Fruit fly (Drosophila melanogaster) whole organism, prepupa: Measurements from ENCODE around the gene CG14089.

Source experiments
- Blimp-1 ChIP-seq: fragments of 200-800 bp; sonication (Bioruptor generic); optimal IDR thresholded peaks from 3 replicates; lab custom pipeline; 2017; ENCODE audit warnings: missing biosample characterization, missing genetic modification characterization, mild to moderate bottlenecking, moderate library complexity, missing genetic modification reagents
- CG10631 ChIP-seq: fragments of 200-800 bp; sonication (Bioruptor generic); optimal IDR thresholded peaks from 2 replicates; lab custom pipeline; 2016; ENCODE audit warnings: missing biosample characterization, missing genetic modification characterization
- CG11294 ChIP-seq: fragments of 200-800 bp; sonication (Bioruptor generic); IDR thresholded peaks from 2 replicates; pipeline ENCODE4 v1.3.6; 2022; ENCODE audit warnings: missing biosample characterization, missing genetic modification characterization
- CG11902 ChIP-seq: fragments of 200-800 bp; sonication (Bioruptor generic); optimal IDR thresholded peaks from 3 replicates; lab custom pipeline; 2016; ENCODE audit warnings: missing biosample characterization, missing genetic modification characterization
- CG15336 ChIP-seq: fragments of 200-800 bp; sonication (Bioruptor generic); IDR thresholded peaks from 2 replicates; pipeline ENCODE4 v1.3.6; 2022; ENCODE audit warnings: missing biosample characterization, missing genetic modification characterization
- CG1621 ChIP-seq: fragments of 200-800 bp; sonication (Bioruptor generic); optimal IDR thresholded peaks from 3 replicates; lab custom pipeline; 2018; ENCODE audit warnings: missing biosample characterization, mild to moderate bottlenecking, missing genetic modification characterization
- CG16779 ChIP-seq: fragments of 200-800 bp; sonication (Bioruptor generic); optimal IDR thresholded peaks from 3 replicates; lab custom pipeline; 2017; ENCODE audit warnings: missing biosample characterization, mild to moderate bottlenecking, missing genetic modification characterization
- CG3032 ChIP-seq: fragments of 200-800 bp; optimal IDR thresholded peaks from 2 replicates; lab custom pipeline; 2019; ENCODE audit warnings: missing biosample characterization, mild to moderate bottlenecking, missing genetic modification characterization, moderate library complexity
- CG31627 ChIP-seq: fragments of 200-800 bp; sonication (Bioruptor generic); optimal IDR thresholded peaks from 3 replicates; lab custom pipeline; 2016; ENCODE audit warnings: missing biosample characterization, missing genetic modification characterization
- CG3919 ChIP-seq: fragments of 200-800 bp; sonication (Bioruptor generic); optimal IDR thresholded peaks from 3 replicates; lab custom pipeline; 2016; ENCODE audit warnings: missing biosample characterization, missing genetic modification characterization
- CG4318 ChIP-seq: fragments of 200-800 bp; sonication (Bioruptor generic); optimal IDR thresholded peaks from 3 replicates; lab custom pipeline; 2017; ENCODE audit warnings: missing biosample characterization, mild to moderate bottlenecking, missing genetic modification characterization
- CG6792 ChIP-seq: fragments of 200-800 bp; sonication (Bioruptor generic); optimal IDR thresholded peaks from 3 replicates; lab custom pipeline; 2016; ENCODE audit warnings: missing biosample characterization, missing genetic modification characterization
- CG6808 ChIP-seq: fragments of 200-800 bp; sonication (Bioruptor generic); optimal IDR thresholded peaks from 3 replicates; lab custom pipeline; 2017; ENCODE audit warnings: missing biosample characterization, missing genetic modification characterization, mild to moderate bottlenecking, moderate library complexity, missing genetic modification reagents
- CG6854 ChIP-seq: fragments of 200-800 bp; sonication (Bioruptor generic); optimal IDR thresholded peaks from 2 replicates; lab custom pipeline; 2017; ENCODE audit warnings: missing biosample characterization, mild to moderate bottlenecking, missing genetic modification characterization
- CG8119 ChIP-seq: fragments of 200-800 bp; sonication (Bioruptor generic); IDR thresholded peaks from 3 replicates; pipeline ENCODE4 v1.3.6; 2022; ENCODE audit warnings: missing biosample characterization, missing genetic modification characterization
- CG8319 ChIP-seq: fragments of 200-800 bp; sonication (Bioruptor generic); optimal IDR thresholded peaks from 3 replicates; lab custom pipeline; 2016; ENCODE audit warnings: missing biosample characterization, missing genetic modification characterization
- CG8632 ChIP-seq: fragments of 200-800 bp; sonication (Bioruptor generic); optimal IDR thresholded peaks from 3 replicates; lab custom pipeline; 2016; ENCODE audit warnings: missing biosample characterization, missing genetic modification characterization
- CG9139 ChIP-seq: fragments of 200-800 bp; sonication (Bioruptor generic); optimal IDR thresholded peaks from 3 replicates; lab custom pipeline; 2017; ENCODE audit warnings: missing biosample characterization, mild to moderate bottlenecking, missing genetic modification characterization
- Eip75B ChIP-seq: fragments of 200-800 bp; sonication (Bioruptor generic); optimal IDR thresholded peaks from 3 replicates; lab custom pipeline; 2016; ENCODE audit warnings: missing biosample characterization, missing genetic modification characterization
- Eip78C ChIP-seq: fragments of 200-800 bp; sonication (Bioruptor generic); peaks from one replicate; lab custom pipeline; 2016; ENCODE audit warnings: missing biosample characterization, missing genetic modification characterization
- Eip93F ChIP-seq: fragments of 200-800 bp; sonication (Bioruptor generic); optimal IDR thresholded peaks from 2 replicates; lab custom pipeline; 2016; ENCODE audit warnings: missing biosample characterization, mild to moderate bottlenecking, missing genetic modification characterization
- Ets96B ChIP-seq: fragments of 200-800 bp; optimal IDR thresholded peaks from 2 replicates; lab custom pipeline; 2019; ENCODE audit warnings: missing biosample characterization, mild to moderate bottlenecking, missing genetic modification characterization, moderate library complexity
- Hr38 ChIP-seq: sonication (Bioruptor generic); optimal IDR thresholded peaks from 2 replicates; lab custom pipeline; 2016; ENCODE audit warnings: missing biosample characterization, missing genetic modification characterization
- Hr39 ChIP-seq: fragments of 200-800 bp; sonication (Bioruptor generic); optimal IDR thresholded peaks from 2 replicates; lab custom pipeline; 2016; ENCODE audit warnings: missing biosample characterization, missing genetic modification characterization
- Hr4 ChIP-seq: fragments of 200-800 bp; sonication (Bioruptor generic); optimal IDR thresholded peaks from 3 replicates; lab custom pipeline; 2016; ENCODE audit warnings: missing biosample characterization, missing genetic modification characterization
- Lpt ChIP-seq: fragments of 200-800 bp; sonication (Bioruptor generic); optimal IDR thresholded peaks from 3 replicates; lab custom pipeline; 2016; ENCODE audit warnings: missing biosample characterization, missing genetic modification characterization
- Smox ChIP-seq: fragments of 200-800 bp; sonication (Bioruptor generic); optimal IDR thresholded peaks from 3 replicates; lab custom pipeline; 2016; ENCODE audit warnings: missing biosample characterization, missing genetic modification characterization
- Sox15 ChIP-seq: fragments of 200-800 bp; sonication (Bioruptor generic); optimal IDR thresholded peaks from 3 replicates; lab custom pipeline; 2016; ENCODE audit warnings: missing biosample characterization, missing genetic modification characterization
- achi ChIP-seq: fragments of 200-800 bp; sonication (Bioruptor generic); optimal IDR thresholded peaks from 3 replicates; lab custom pipeline; 2016; ENCODE audit warnings: missing biosample characterization, missing genetic modification characterization
- cyc ChIP-seq: fragments of 200-800 bp; sonication (Bioruptor generic); optimal IDR thresholded peaks from 3 replicates; lab custom pipeline; 2016; ENCODE audit warnings: missing biosample characterization, missing genetic modification characterization
- dac ChIP-seq: fragments of 200-800 bp; sonication (Bioruptor generic); optimal IDR thresholded peaks from 2 replicates; lab custom pipeline; 2017; ENCODE audit warnings: missing biosample characterization, mild to moderate bottlenecking, missing genetic modification characterization
- eg ChIP-seq: fragments of 200-800 bp; sonication (Bioruptor generic); IDR thresholded peaks from 3 replicates; pipeline ENCODE4 v1.3.6; 2022; ENCODE audit warnings: missing biosample characterization, missing genetic modification characterization
- fkh ChIP-seq: fragments of 200-800 bp; sonication (Bioruptor generic); optimal IDR thresholded peaks from 3 replicates; lab custom pipeline; 2017; ENCODE audit warnings: missing biosample characterization, mild to moderate bottlenecking, missing genetic modification characterization, moderate library complexity
- net ChIP-seq: fragments of 200-800 bp; sonication (Bioruptor generic); optimal IDR thresholded peaks from 3 replicates; lab custom pipeline; 2016; ENCODE audit warnings: missing biosample characterization, missing genetic modification characterization
- pdm3 ChIP-seq: fragments of 200-800 bp; sonication (Bioruptor generic); optimal IDR thresholded peaks from 3 replicates; lab custom pipeline; 2016; ENCODE audit warnings: missing biosample characterization, missing genetic modification characterization
- salr ChIP-seq, 2 experiments: fragments of 200-800 bp; sonication (Bioruptor generic); optimal IDR thresholded peaks; 3 replicates each; lab custom pipeline; 2016 to 2018; ENCODE audit warnings: missing biosample characterization in 2 of 2, missing genetic modification characterization in 2 of 2, mild to moderate bottlenecking in 1 of 2
- ss ChIP-seq, 2 experiments: fragments of 200-800 bp; sonication (Bioruptor generic); optimal IDR thresholded peaks; 2 replicates in 1 of 2; 3 replicates in 1 of 2; lab custom pipeline; 2017 to 2018; ENCODE audit warnings: mild to moderate bottlenecking in 2 of 2, missing biosample characterization in 2 of 2, missing genetic modification characterization in 2 of 2, moderate library complexity in 1 of 2
- svp ChIP-seq: fragments of 200-800 bp; sonication (Bioruptor generic); peaks from one replicate; lab custom pipeline; 2016; ENCODE audit warnings: missing biosample characterization, missing genetic modification characterization
- topi ChIP-seq: fragments of 200-800 bp; sonication (Bioruptor generic); optimal IDR thresholded peaks from 3 replicates; lab custom pipeline; 2016; ENCODE audit warnings: missing biosample characterization, missing genetic modification characterization
- vri ChIP-seq: fragments of 200-800 bp; sonication (Bioruptor generic); optimal IDR thresholded peaks from 3 replicates; lab custom pipeline; 2016; ENCODE audit warnings: missing biosample characterization, mild to moderate bottlenecking, missing genetic modification characterization

Gene CG14089

dm6 chr3L:19292440-19293175, 12.0 kb upstream of the CG14089 start, which contains the start of gene Gbs-76A (continued):
- peak; percentile 38 for TF ChIP-seq CG1621 (tag; lab: Kevin White, UChicago)
- peak; percentile 71 for TF ChIP-seq topi (GFP tag; lab: Kevin White, UChicago)
- peak; percentile 54 for TF ChIP-seq cyc
- TF ChIP-seq CG16779 = peak; percentile 81
- peak; percentile 92 for TF ChIP-seq Eip78C (GFP tag; lab: Kevin White, UChicago)
- peak; percentile 63 for TF ChIP-seq vri (GFP tag; lab: Kevin White, UChicago)
- TF ChIP-seq CG3032 (tag; lab: Kevin White, UChicago) = peak; percentile 90
- peak; percentile 79 for TF ChIP-seq CG6808 (GFP tag; lab: Kevin White, UChicago)
- TF ChIP-seq CG3919 = peak; percentile 80
- peak; percentile 87 for TF ChIP-seq achi
- TF ChIP-seq Lpt (GFP tag; lab: Kevin White, UChicago) = peak; percentile 85
- peak; percentile 80 for TF ChIP-seq CG6792 (GFP tag; lab: Kevin White, UChicago)
- no peak for TF ChIP-seq Hr38 (GFP tag; lab: Kevin White, UChicago)
- peak; percentile 60 to 80 for TF ChIP-seq salr (GFP tag; optimal IDR thresholded peaks at IDR 0.05; lab: Kevin White, UChicago)
- peak; percentile 89 for TF ChIP-seq eg
- peak; percentile 59 for TF ChIP-seq Smox (GFP tag; lab: Kevin White, UChicago)
- TF ChIP-seq CG11294 = peak; percentile 78
- peak; percentile 59 for TF ChIP-seq Hr39 (GFP tag; lab: Kevin White, UChicago)
- TF ChIP-seq Ets96B = peak; percentile 92
- peak; percentile 63 for TF ChIP-seq CG9139 (GFP tag; lab: Kevin White, UChicago)
- TF ChIP-seq CG10631 (GFP tag; lab: Kevin White, UChicago) = peak; percentile 87
- TF ChIP-seq CG6854 (GFP tag; lab: Kevin White, UChicago) = peak; percentile 41
- TF ChIP-seq CG8319 (GFP tag; lab: Kevin White, UChicago) = peak; percentile 75
- peak; percentile 70 for TF ChIP-seq net (GFP tag; lab: Kevin White, UChicago)
- TF ChIP-seq dac = peak; percentile 49
- TF ChIP-seq pdm3 = peak; percentile 67
- peak; percentile 80 to 84 for TF ChIP-seq ss (GFP tag; optimal IDR thresholded peaks at IDR 0.05; lab: Kevin White, UChicago)
- TF ChIP-seq Sox15 (GFP tag; lab: Kevin White, UChicago) = peak; percentile 26
- peak; percentile 93 for TF ChIP-seq CG8632 (GFP tag; lab: Kevin White, UChicago)
- TF ChIP-seq Eip75B (GFP tag; lab: Kevin White, UChicago) = peak; percentile 42
- TF ChIP-seq fkh = peak; percentile 88
- TF ChIP-seq CG8119 (GFP tag; lab: Robert Waterston, UW) = peak; percentile 96
- peak; percentile 88 for TF ChIP-seq CG4318
- TF ChIP-seq CG15336 (GFP tag; lab: Robert Waterston, UW) = peak; percentile 94
- peak; percentile 81 for TF ChIP-seq Hr4 (GFP tag; lab: Kevin White, UChicago)
- TF ChIP-seq CG11902 (GFP tag; lab: Kevin White, UChicago) = peak; percentile 38
- peak; percentile 52 for TF ChIP-seq CG31627 (GFP tag; lab: Kevin White, UChicago)

dm6 chr3L:19291465-19292413, 11.1 kb upstream of the CG14089 start:
- TF ChIP-seq Eip75B (GFP tag; lab: Kevin White, UChicago) = peak; percentile 0
- no peak for TF ChIP-seq Smox (GFP tag; lab: Kevin White, UChicago)
- no peak for TF ChIP-seq CG15336 (GFP tag; lab: Robert Waterston, UW)
- peak; percentile 71 for TF ChIP-seq svp (GFP tag; lab: Kevin White, UChicago)
- TF ChIP-seq Eip78C (GFP tag; lab: Kevin White, UChicago) = peak; percentile 57
- no peak for TF ChIP-seq Eip93F (GFP tag; lab: Kevin White, UChicago)
- peak; percentile 53 for TF ChIP-seq Blimp-1 (GFP tag; lab: Kevin White, UChicago)
- no peak for TF ChIP-seq CG6808 (GFP tag; lab: Kevin White, UChicago)
- TF ChIP-seq CG31627 (GFP tag; lab: Kevin White, UChicago) = no peak
- TF ChIP-seq, all 60 proteins: peak for 4
